Fruit fly (Drosophila melanogaster) S2 (cell line): Measurements from ENCODE around the gene CG43702.
A peak's percentile ranks its signal among the peaks of the same experiment; 100 is the strongest.

ENCODE experiments used
- CG8478 ChIP-seq: fragments of >200 bp; optimal IDR thresholded peaks from 2 replicates; lab custom pipeline; 2018
- CTCF ChIP-seq, 2 experiments: fragments of >200 bp; optimal IDR thresholded peaks; 2 replicates each; lab custom pipeline; 2018

CG43702 gene

dm6 chr3L:21298375-21298774 is at the start of gene CG43702:
CG43702 (plus strand) TSS chr3L:21298675.
- TF ChIP-seq CTCF (optimal IDR thresholded peaks at IDR 0.05; lab: Kevin White, UChicago) (no peak), CG8478 (lab: Kevin White, UChicago) (no peak)

DNA sequence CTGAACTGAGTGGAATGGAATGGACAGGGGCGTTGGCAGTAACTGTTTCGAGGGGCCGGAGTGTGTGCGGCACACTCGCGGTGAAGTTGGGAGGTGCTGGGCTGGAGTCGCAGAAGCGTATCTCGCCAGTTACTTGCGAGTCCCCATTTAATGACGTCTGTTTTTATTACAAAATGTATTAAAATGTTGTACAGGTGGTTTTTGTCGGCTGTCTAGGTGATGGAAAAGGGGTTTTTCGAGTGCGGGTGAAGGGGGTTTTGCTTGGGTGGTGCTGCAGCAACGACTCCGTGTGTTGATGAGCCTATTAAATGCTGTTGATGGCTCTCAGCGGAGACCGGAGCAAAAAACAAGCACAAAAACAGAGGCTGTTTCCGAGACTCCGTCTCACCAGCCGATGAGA is 47.1 kb upstream of the CG43702 start:
- TF ChIP-seq CG8478 (lab: Kevin White, UChicago) (no peak), CTCF (optimal IDR thresholded peaks at IDR 0.05; lab: Kevin White, UChicago) (no peak)

DNA sequence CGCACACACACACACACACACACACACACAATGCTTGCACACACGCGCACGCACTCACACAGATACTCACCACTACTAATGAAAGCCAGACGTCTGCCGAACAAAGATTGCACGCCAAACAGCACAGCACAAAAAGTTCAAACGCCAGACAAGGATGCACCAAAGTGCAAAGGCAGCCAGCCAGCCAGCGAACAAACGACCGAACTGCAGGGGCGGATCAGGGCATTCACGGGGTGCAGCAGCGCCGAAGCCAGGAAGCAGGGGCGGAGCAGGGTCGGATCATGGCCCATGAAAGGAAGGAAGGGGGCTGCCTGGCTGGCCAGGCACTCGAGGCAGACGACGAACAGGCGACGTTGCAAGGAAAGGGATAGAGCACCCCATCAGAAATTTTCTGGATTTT is 46.0 kb upstream of the CG43702 start:
- no peak for TF ChIP-seq CG8478 (lab: Kevin White, UChicago)

DNA sequence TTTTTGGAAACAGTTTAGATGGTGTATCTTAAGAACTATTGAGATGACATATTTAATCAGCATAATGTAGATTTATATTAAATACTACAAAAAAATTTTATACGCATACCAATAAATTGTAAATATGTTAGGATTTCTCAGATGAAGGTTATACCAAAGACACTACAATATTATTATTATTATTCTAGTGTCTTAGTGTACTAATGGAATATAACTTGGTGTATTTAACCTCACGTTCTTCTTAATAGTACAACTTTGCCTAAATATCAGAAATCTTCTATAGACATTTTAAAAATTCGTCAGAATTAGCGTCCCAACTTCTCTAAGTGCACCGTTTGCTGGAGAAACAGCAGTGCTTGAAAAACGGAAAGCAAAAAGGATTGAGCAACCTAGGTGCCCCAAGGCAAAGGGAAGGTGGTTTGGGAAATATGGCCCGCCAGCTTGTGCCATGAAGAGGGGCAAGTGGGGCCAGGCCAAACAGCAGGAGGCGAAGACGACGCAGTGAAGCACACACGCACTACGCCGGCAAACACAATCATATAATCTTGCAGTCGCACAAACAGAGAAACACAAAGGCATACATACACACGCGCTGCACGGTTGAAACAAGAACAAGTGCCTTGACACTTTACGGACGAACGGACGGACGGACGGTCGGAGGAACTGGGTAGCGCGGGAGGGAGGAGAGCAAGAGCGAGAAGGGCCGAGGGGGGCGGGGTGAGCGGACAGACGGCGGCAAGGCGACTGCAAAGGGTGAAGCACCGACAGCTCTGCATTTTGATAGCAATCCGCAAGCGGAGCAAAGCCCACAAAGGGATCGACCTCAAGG is 45.3 kb upstream of the CG43702 start:
- TF ChIP-seq CG8478 (lab: Kevin White, UChicago) (no peak), CTCF (optimal IDR thresholded peaks at IDR 0.05; lab: Kevin White, UChicago) (no peak)

- TF ChIP-seq CTCF (optimal IDR thresholded peaks at IDR 0.05; lab: Kevin White, UChicago) (no peak), CG8478 (lab: Kevin White, UChicago) (no peak)
Observed at dm6 chr3L:21253761-21254523, 44.5 kb upstream of the CG43702 start.

DNA sequence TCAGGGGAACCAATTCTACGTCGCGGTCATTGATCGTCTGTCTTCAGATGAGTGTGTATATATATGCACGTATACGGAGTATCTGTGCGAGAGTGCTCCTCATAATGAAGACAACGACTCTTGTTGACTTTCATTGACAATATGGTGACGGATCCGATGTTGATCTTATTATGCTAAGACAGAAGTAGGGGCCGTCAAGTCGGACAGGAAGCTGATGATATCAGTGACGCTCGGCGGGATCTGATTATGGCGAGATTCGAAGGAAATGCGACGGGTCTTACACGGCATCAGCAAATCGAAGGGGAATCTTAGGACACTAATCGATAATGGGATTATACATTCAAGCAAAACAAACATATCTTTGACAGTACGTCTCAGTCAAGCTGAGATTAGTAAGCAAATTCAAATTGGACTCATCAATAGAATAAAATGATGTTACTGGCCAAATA is 43.9 kb upstream of the CG43702 start:
- TF ChIP-seq CTCF (optimal IDR thresholded peaks at IDR 0.05; lab: Kevin White, UChicago), result no peak
- TF ChIP-seq CG8478 (lab: Kevin White, UChicago), result no peak

DNA sequence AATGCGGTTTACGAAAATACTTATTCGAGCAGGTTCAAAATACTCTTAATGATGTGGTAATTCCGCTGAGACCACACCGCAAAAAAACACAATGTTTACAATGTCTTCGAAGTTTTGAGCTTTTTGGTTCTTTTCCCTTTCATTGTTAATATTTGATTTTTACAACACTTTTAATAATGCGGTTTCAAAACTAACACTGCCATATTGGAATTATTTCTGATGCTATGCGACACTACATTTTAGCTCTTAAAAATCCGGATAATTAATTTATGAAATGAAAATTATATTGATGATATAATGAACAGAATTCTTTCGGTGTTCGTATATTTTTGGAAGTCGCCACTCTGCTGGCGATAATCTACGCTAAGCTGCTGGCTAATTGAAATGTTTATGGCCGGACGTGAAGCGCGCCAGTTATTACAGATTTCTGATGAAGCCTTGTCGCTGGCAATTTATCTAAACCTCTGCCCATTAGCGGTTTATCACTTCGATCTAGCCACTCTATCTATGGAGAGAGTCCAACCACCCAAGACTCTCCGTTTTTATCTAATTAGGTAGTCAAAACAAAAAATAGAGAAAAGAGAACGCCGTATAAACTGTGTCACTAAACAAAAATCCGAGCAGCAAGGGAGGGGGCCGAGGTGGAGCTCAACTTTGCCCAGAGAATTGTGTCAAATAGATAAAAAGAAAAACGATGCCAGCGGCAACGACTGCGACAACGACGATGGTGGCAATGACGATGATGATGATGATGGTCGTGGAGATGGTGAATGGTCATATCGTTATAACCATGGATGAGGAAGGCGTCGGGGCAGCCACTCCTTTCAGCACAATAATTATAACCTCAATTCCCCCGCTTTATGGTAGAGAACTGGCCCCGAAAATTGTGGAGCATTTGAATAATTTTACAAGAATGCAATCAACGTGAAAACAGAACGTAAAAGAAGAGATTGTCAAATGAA is 42.1 kb upstream of the CG43702 start:
- TF ChIP-seq CTCF (optimal IDR thresholded peaks at IDR 0.05; lab: Kevin White, UChicago) (no peak), CG8478 (lab: Kevin White, UChicago) (no peak)

DNA sequence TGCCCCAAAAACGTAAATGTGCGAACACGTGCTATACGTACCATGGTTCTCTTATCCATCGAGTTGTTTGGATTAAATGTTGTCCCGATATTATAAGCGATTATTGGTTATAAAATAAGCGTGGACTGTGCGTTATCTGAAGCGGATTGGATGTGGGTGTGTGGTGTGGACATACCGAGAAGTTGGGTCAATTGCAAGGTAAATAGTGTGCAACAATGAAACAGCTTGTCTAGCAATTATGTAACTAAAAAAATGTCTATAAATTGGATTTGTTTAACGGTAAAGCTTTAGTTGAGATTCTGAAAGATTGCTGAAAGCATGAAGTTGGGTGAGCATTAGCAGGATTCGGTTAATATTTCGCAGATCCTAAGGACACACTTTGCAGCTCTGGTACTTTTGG is 40.7 kb upstream of the CG43702 start, which contains the start of gene CG43218:
Gene CG43218 (plus strand): TSS at position 290 of the 400 bp plus-strand sequence.
- no peak for TF ChIP-seq CG8478 (lab: Kevin White, UChicago)
- no peak for TF ChIP-seq CTCF (optimal IDR thresholded peaks at IDR 0.05; lab: Kevin White, UChicago)

- TF ChIP-seq CG8478 (lab: Kevin White, UChicago) (no peak), CTCF (optimal IDR thresholded peaks at IDR 0.05; lab: Kevin White, UChicago) (no peak)
Observed at dm6 chr3L:21259257-21259656, 39.2 kb upstream of the CG43702 start.

DNA sequence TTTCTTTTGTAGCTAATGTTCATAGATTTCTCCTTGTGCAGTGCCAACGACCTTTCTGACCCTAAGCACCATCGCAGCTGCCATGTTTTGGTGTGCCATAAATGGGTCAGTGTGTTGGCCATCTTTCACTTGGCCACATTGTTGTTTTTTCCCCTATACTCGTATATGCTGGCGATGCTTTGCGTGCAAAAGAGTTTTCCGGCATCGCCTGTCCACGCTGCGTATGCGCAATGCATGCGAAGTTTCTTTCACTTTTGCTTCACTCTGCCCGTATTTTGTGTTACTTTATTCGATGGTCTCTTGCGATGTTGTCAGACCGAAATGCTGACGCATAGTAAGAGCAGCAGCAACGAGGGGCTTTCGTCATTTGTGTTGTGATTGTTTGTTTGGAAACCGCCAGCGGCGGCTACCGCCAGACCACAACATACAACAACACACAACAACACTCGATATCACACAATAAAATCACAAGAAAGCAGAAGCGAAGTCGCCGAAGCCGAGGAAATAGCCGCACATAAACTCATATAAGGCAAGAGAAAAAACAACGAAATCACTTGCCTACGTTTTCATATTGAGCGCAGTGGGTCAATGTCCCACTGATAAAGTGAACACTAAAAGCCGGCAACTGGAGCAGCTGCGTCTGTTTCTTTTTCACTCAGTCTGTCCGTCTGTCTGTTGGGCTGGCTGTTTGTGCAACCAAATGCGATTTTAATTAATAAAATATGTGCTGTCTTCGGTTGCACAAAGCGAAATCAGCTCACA is 36.9 kb upstream of the CG43702 start:
- TF ChIP-seq CG8478 (lab: Kevin White, UChicago) (no peak), CTCF (optimal IDR thresholded peaks at IDR 0.05; lab: Kevin White, UChicago) (no peak)

dm6 chr3L:21262426-21262825 is 36.0 kb upstream of the CG43702 start:
- TF ChIP-seq CTCF (optimal IDR thresholded peaks at IDR 0.05; lab: Kevin White, UChicago) (peak in 1 of 2 experiments; percentile 30), CG8478 (lab: Kevin White, UChicago) (no peak)

DNA sequence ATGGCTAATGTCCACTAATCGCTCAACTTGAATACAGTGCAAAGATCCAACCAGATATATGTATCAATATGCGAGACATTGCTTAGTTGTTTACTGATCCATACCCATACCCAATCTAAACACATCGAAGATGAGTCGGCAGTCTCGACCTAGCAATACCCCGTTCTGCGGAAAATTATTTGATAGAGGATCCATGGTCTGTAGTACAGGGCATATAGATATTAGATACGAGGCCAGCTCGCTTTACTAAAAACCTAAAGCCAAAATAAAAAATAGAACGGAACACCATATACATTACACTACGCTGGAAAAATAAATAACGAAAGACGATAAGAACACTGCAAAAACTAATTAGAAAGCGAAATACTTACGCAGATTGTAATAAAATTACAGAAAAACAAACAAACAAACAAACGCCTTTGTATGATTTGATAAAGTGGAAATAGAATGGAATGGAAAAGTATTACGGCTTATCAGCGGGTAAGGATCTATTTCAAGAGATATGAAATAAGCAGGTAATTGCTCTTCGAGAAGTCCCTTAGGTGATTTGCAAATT is 32.3 kb upstream of the CG43702 start:
- TF ChIP-seq CTCF (optimal IDR thresholded peaks at IDR 0.05; lab: Kevin White, UChicago) (no peak), CG8478 (lab: Kevin White, UChicago) (no peak)

DNA sequence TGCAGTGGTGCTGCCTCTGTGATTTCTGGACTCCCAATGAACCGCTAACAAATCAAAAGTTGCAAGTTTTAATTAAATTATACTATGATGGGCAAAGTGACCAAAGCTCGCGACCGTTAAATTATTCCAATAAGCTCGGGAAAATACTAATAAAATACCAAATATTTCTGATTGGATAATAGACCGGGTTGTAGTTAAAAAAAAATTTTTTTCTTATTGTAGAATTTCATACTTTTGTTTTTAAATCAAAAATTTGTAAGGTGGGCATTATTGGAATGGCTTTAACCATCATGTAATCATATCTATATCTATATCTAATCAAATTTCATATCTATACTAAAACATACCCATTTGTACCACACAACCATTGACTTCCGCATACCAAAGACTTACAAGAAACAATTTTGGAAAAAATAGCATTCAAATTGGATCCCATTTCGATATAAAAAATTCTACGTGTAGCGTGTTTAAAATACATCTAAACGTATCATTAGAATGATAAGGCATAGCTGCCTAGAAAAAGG is 30.6 kb upstream of the CG43702 start, which contains the start of gene CG9391:
Gene CG9391 (minus strand): TSS at position 474 of the 524 bp plus-strand sequence.
- no peak for TF ChIP-seq CG8478 (lab: Kevin White, UChicago)
- no peak for TF ChIP-seq CTCF (optimal IDR thresholded peaks at IDR 0.05; lab: Kevin White, UChicago)
